Worm (Caenorhabditis elegans): ENCODE measurements around the gene Y38C1AA.1.

Gene Y38C1AA.1

DNA sequence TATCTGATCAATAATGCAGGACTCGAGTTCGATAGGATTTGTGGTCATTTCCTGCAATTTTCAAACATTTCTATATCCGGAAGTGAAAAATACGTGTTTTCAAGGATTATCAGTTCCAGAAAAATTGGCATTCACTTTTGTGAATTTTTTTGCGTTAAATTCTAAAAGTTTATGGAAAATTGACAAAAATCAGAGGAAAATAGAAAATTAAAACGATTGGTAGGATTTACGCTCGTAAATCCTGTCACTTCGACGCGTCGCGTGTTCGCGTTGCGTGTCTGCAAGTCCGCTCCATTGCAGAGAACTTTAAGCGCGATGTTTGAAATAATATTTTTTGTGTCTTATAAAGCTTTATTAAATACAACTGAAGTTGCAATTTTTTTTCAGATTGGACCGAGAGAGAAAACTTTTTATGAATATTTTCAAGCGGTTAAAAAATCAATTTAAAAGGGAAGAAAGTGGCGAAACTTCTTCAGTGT is 47.4 kb downstream of the Y38C1AA.1 start, which contains the start of gene rcat-1:
Gene rcat-1 (minus strand): TSS at position 51 of the 479 bp plus-strand sequence.
- TF ChIP-seq B0310.2 (tag; optimal IDR thresholded peaks at IDR 0.05) (no peak), ceh-13 (GFP tag; optimal IDR thresholded peaks at IDR 0.05) (no peak), ceh-36 (tag; optimal IDR thresholded peaks at IDR 0.05) (no peak), F13C5.2 (tag; optimal IDR thresholded peaks at IDR 0.05) (peak; percentile 71), aly-1 (tag; optimal IDR thresholded peaks at IDR 0.05) (no peak), tbx-37 (GFP tag; conservative IDR thresholded peaks at IDR 0.05) (no peak), sea-1 (GFP tag; conservative IDR thresholded peaks at IDR 0.05) (no peak), hmg-4 (GFP tag; optimal IDR thresholded peaks at IDR 0.05) (no peak), hmbx-1 (tag; optimal IDR thresholded peaks at IDR 0.05) (no peak), tra-4 (tag; optimal IDR thresholded peaks at IDR 0.05) (no peak), tbx-11 (GFP tag; IDR thresholded peaks at IDR 0.05) (no peak), ets-7 (tag; optimal IDR thresholded peaks at IDR 0.05) (no peak), scrt-1 (GFP tag; IDR thresholded peaks at IDR 0.05) (no peak), pes-1 (GFP tag; IDR thresholded peaks at IDR 0.05) (0 out of 2 replicates have a peak, but pooled peaks have one; percentile 14), flt-1 (GFP tag; IDR thresholded peaks at IDR 0.05) (no peak)

DNA sequence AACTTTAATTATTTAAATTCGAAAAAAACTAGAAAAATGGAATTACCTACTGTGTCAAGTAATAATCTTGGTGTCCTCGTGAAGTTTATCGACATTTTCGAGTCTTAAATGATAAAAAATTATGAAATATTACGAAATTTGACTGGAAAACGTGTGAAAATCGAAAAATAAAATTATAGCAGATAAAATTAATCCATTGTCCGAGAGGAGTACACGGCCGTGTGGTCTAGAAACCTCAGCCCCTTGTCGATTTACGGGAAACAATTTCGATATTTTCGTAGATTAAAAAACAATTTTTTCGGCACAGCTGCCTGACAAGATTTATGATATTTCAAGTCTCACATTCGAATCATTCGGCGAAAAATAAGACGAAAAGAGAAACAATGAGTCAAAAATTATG is 49.1 kb downstream of the Y38C1AA.1 start, which contains the start of gene R02D3.8:
Gene R02D3.8 (minus strand): TSS at position 109 of the 400 bp plus-strand sequence.
- TF ChIP-seq ama-1 (optimal IDR thresholded peaks at IDR 0.05) = no peak
- no peak for TF ChIP-seq hmg-4 (GFP tag; optimal IDR thresholded peaks at IDR 0.05)
- no peak for TF ChIP-seq tbx-11 (GFP tag; IDR thresholded peaks at IDR 0.05)
- no peak for TF ChIP-seq pes-1 (GFP tag; IDR thresholded peaks at IDR 0.05)
- no peak for TF ChIP-seq flt-1 (GFP tag; IDR thresholded peaks at IDR 0.05)
- no peak for TF ChIP-seq scrt-1 (GFP tag; IDR thresholded peaks at IDR 0.05)
- no peak for TF ChIP-seq tra-4 (tag; optimal IDR thresholded peaks at IDR 0.05)
- no peak for TF ChIP-seq sea-1 (GFP tag; conservative IDR thresholded peaks at IDR 0.05)
- no peak for TF ChIP-seq F13C5.2 (tag; optimal IDR thresholded peaks at IDR 0.05)
- no peak for TF ChIP-seq aly-1 (tag; optimal IDR thresholded peaks at IDR 0.05)
- no peak for TF ChIP-seq ets-7 (tag; optimal IDR thresholded peaks at IDR 0.05)
- no peak for TF ChIP-seq tbx-37 (GFP tag; conservative IDR thresholded peaks at IDR 0.05)
- no peak for TF ChIP-seq ceh-13 (GFP tag; optimal IDR thresholded peaks at IDR 0.05)
- no peak for TF ChIP-seq ceh-36 (tag; optimal IDR thresholded peaks at IDR 0.05)
- TF ChIP-seq hnd-1 (tag; optimal IDR thresholded peaks at IDR 0.05) = no peak

DNA sequence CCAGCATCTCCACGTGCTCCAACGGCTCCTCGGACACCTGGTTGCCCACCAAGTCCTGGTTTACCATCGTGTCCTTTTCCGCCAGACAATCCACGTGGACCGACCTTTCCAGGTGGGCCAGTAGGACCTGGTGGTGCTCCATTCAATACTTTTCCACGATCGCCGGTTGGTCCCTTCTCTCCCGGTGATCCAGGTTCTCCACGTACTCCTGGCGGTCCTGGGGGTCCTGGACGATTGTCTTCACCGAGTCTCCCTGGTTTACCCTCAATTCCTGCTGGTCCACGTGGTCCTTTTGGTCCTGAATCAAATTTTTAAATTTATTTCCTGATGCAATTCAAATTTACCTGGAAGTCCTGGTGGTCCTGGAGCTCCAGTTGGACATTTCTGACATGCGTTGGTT is 50.4 kb downstream of the Y38C1AA.1 start:
- TF ChIP-seq ets-7 (tag; optimal IDR thresholded peaks at IDR 0.05) (no peak), aly-1 (tag; optimal IDR thresholded peaks at IDR 0.05) (no peak), sea-1 (GFP tag; conservative IDR thresholded peaks at IDR 0.05) (no peak), hmbx-1 (tag; optimal IDR thresholded peaks at IDR 0.05) (no peak), ceh-13 (GFP tag; optimal IDR thresholded peaks at IDR 0.05) (no peak), flt-1 (GFP tag; IDR thresholded peaks at IDR 0.05) (no peak), scrt-1 (GFP tag; IDR thresholded peaks at IDR 0.05) (no peak), pes-1 (GFP tag; IDR thresholded peaks at IDR 0.05) (no peak), tbx-11 (GFP tag; IDR thresholded peaks at IDR 0.05) (no peak), F13C5.2 (tag; optimal IDR thresholded peaks at IDR 0.05) (no peak), hmg-4 (GFP tag; optimal IDR thresholded peaks at IDR 0.05) (no peak), tbx-37 (GFP tag; conservative IDR thresholded peaks at IDR 0.05) (no peak), B0310.2 (tag; optimal IDR thresholded peaks at IDR 0.05) (no peak), hnd-1 (tag; optimal IDR thresholded peaks at IDR 0.05) (no peak)

DNA sequence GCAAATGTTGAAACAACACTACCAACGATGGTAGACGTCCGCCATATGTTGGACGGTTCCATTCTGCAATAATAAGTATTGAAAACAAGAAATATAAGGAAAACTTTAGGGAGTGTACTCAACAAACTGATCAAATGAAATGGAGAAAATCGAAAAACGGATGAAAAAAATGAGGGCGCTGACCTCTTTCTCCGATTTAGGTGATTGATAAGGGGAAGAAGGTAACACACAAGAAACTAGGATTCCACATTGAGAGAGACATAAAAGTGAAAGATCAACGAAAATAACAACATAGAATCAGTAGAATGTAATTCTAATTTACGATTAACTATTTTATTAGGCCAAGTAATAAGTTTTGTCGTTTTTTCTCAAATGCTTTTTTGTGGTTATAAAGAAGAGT is 51.2 kb downstream of the Y38C1AA.1 start, which contains the start of gene dpy-9:
Gene dpy-9 (minus strand): TSS at position 63 of the 400 bp plus-strand sequence.
- TF ChIP-seq hnd-1 (tag; optimal IDR thresholded peaks at IDR 0.05) (no peak), aly-1 (tag; optimal IDR thresholded peaks at IDR 0.05) (no peak), ets-7 (tag; optimal IDR thresholded peaks at IDR 0.05) (no peak), flt-1 (GFP tag; IDR thresholded peaks at IDR 0.05) (no peak), sea-1 (GFP tag; conservative IDR thresholded peaks at IDR 0.05) (no peak), ceh-36 (tag; optimal IDR thresholded peaks at IDR 0.05) (no peak), F13C5.2 (tag; optimal IDR thresholded peaks at IDR 0.05) (no peak), hmbx-1 (tag; optimal IDR thresholded peaks at IDR 0.05) (no peak), tbx-11 (GFP tag; IDR thresholded peaks at IDR 0.05) (no peak), pes-1 (GFP tag; IDR thresholded peaks at IDR 0.05) (no peak), tra-4 (tag; optimal IDR thresholded peaks at IDR 0.05) (no peak), B0310.2 (tag; optimal IDR thresholded peaks at IDR 0.05) (no peak), tbx-37 (GFP tag; conservative IDR thresholded peaks at IDR 0.05) (no peak), scrt-1 (GFP tag; IDR thresholded peaks at IDR 0.05) (no peak), ceh-13 (GFP tag; optimal IDR thresholded peaks at IDR 0.05) (no peak), ama-1 (optimal IDR thresholded peaks at IDR 0.05) (no peak), hmg-4 (GFP tag; optimal IDR thresholded peaks at IDR 0.05) (no peak)

DNA sequence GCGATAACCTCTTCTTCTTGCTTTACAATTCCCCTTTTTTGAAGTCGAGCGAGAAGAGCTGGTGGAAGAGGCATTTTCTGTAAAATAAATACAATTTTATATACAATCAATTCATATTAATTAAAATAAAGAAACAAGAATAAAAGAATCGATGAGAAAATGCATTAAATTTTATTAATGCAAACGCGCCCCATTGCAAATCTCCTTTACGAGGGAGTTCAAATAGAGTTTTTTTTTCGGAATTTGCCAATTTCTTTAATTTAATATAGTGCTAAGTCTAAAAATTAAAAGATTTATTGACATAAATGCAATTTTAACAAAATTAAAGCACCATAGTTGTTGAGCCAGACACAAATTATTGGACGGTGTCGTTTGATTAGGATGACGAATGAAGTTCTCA is 53.6 kb downstream of the Y38C1AA.1 start, which contains the start of gene pqbp-1.1:
Gene pqbp-1.1 (minus strand): TSS at position 77 of the 400 bp plus-strand sequence.
- peak; percentile 39 for TF ChIP-seq F13C5.2 (tag; optimal IDR thresholded peaks at IDR 0.05)
- 0 out of 2 replicates have a peak, but pooled peaks have one; percentile 48 for TF ChIP-seq sea-1 (GFP tag; conservative IDR thresholded peaks at IDR 0.05)
- TF ChIP-seq tra-4 (tag; optimal IDR thresholded peaks at IDR 0.05) = no peak
- no peak for TF ChIP-seq hnd-1 (tag; optimal IDR thresholded peaks at IDR 0.05)

DNA sequence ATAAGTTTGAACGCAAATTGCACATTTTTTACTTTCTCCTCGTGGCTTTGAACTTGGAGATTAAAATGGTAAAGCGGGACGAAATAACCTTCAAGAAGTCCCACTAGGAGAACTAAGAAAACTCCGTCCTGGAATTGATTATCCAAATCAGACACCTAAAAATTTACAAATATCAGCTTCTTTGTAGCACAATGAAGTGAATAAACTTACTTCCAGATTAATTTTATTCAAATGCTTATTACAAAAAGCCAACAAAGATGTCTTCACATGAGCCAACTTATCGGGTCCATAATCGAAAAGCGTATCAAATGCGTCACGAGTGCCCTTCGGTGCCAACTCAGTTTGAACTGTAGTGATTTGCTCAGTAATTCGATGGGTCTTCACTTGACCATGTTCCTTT is 54.5 kb downstream of the Y38C1AA.1 start:
- no peak for TF ChIP-seq ets-7 (tag; optimal IDR thresholded peaks at IDR 0.05)
- no peak for TF ChIP-seq hnd-1 (tag; optimal IDR thresholded peaks at IDR 0.05)
- no peak for TF ChIP-seq hmbx-1 (tag; optimal IDR thresholded peaks at IDR 0.05)
- TF ChIP-seq aly-1 (tag; optimal IDR thresholded peaks at IDR 0.05) = no peak
- no peak for TF ChIP-seq tbx-11 (GFP tag; IDR thresholded peaks at IDR 0.05)
- no peak for TF ChIP-seq scrt-1 (GFP tag; IDR thresholded peaks at IDR 0.05)
- no peak for TF ChIP-seq ama-1 (optimal IDR thresholded peaks at IDR 0.05)
- TF ChIP-seq ceh-36 (tag; optimal IDR thresholded peaks at IDR 0.05) = no peak
- no peak for TF ChIP-seq hmg-4 (GFP tag; optimal IDR thresholded peaks at IDR 0.05)

DNA sequence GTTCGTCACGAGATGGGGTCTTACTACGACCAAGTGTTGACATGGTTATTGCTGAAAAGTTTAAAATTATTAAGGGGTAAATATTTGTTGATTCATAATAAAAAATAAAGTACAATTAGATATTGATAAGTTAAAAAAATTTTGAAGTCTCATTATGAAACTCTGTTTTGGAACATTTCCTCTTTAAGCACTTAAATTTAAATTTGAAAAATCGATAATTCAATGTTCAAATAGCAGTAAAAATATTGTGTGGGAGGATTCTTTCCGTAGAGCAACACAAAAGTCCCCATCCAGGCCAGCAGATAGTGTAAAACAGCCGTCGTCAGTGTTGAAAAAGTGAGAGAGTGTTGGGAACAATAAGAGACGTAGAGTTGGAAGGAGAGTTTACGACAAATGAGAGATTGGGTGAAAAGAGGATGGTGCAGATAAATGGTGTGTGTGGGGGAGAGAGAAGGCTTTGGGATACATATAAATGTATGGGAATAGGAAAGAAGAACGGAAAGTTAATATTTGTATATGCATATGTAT is 56.3 kb downstream of the Y38C1AA.1 start, which contains the start of gene pat-6:
Gene pat-6 (minus strand): TSS at position 51 of the 528 bp plus-strand sequence.
- TF ChIP-seq pes-1 (GFP tag; IDR thresholded peaks at IDR 0.05) (no peak), tra-4 (tag; optimal IDR thresholded peaks at IDR 0.05) (no peak), scrt-1 (GFP tag; IDR thresholded peaks at IDR 0.05) (no peak), aly-1 (tag; optimal IDR thresholded peaks at IDR 0.05) (no peak), sea-1 (GFP tag; conservative IDR thresholded peaks at IDR 0.05) (no peak), tbx-37 (GFP tag; conservative IDR thresholded peaks at IDR 0.05) (no peak), ets-7 (tag; optimal IDR thresholded peaks at IDR 0.05) (no peak), hmbx-1 (tag; optimal IDR thresholded peaks at IDR 0.05) (no peak), ceh-36 (tag; optimal IDR thresholded peaks at IDR 0.05) (no peak), hmg-4 (GFP tag; optimal IDR thresholded peaks at IDR 0.05) (no peak), B0310.2 (tag; optimal IDR thresholded peaks at IDR 0.05) (no peak), ceh-13 (GFP tag; optimal IDR thresholded peaks at IDR 0.05) (no peak), tbx-11 (GFP tag; IDR thresholded peaks at IDR 0.05) (no peak), ama-1 (optimal IDR thresholded peaks at IDR 0.05) (no peak), flt-1 (GFP tag; IDR thresholded peaks at IDR 0.05) (no peak), F13C5.2 (tag; optimal IDR thresholded peaks at IDR 0.05) (no peak), hnd-1 (tag; optimal IDR thresholded peaks at IDR 0.05) (no peak)
